Worm (Caenorhabditis elegans): ENCODE measurements around the gene ZK105.14.

ZK105.14 gene

ce11 chrV:7681388-7681787, 40.5 kb downstream of the ZK105.14 start, which contains the start of gene cyp-33A1:
cyp-33A1 (minus strand) TSS chrV:7681459.
- TF ChIP-seq ref-1 (GFP tag; conservative IDR thresholded peaks at IDR 0.05): no peak
- no peak for TF ChIP-seq ztf-23 (GFP tag; IDR thresholded peaks at IDR 0.05)
- no peak for TF ChIP-seq klf-2 (GFP tag; conservative IDR thresholded peaks at IDR 0.05)

ce11 chrV:7675904-7676303, 45.9 kb downstream of the ZK105.14 start, which contains the start of gene C12D5.3:
C12D5.3 (plus strand) TSS chrV:7676204.
- TF ChIP-seq med-1 (GFP tag; optimal IDR thresholded peaks at IDR 0.05; ENCODE audit: insufficient read depth) (no peak), cog-1 (tag; optimal IDR thresholded peaks at IDR 0.05) (no peak)

ce11 chrV:7672258-7672657, 49.6 kb downstream of the ZK105.14 start, which contains the start of gene C12D5.4:
C12D5.4 (plus strand) TSS chrV:7672558.
- TF ChIP-seq T22C8.4 (GFP tag; IDR thresholded peaks at IDR 0.05) (no peak), klf-2 (GFP tag; conservative IDR thresholded peaks at IDR 0.05) (no peak), ref-1 (GFP tag; conservative IDR thresholded peaks at IDR 0.05) (no peak), cog-1 (tag; optimal IDR thresholded peaks at IDR 0.05) (no peak), med-1 (GFP tag; optimal IDR thresholded peaks at IDR 0.05; ENCODE audit: insufficient read depth) (no peak), tab-1 (GFP tag; IDR thresholded peaks at IDR 0.05) (no peak)
